Fruit fly (Drosophila melanogaster): ENCODE results near the gene Rpp14a.
A peak's percentile ranks its signal among the peaks of the same experiment; 100 is the strongest.

Gene Rpp14a

dm6 chr3R:30099341-30099871, 42.7 kb downstream of the Rpp14a start (continued):
- no peak for TF ChIP-seq CG3032 (tag; optimal IDR thresholded peaks at IDR 0.05)
- peak; percentile 30 for TF ChIP-seq CG9139 (GFP tag; optimal IDR thresholded peaks at IDR 0.05)
- TF ChIP-seq CG11762 (GFP tag; optimal IDR thresholded peaks at IDR 0.05; ENCODE audit: insufficient read depth), result no peak
- no peak for TF ChIP-seq pdm3 (GFP tag; optimal IDR thresholded peaks at IDR 0.05)
- TF ChIP-seq Hr4 (GFP tag; optimal IDR thresholded peaks at IDR 0.05), result no peak
- TF ChIP-seq Blimp-1 (GFP tag; optimal IDR thresholded peaks at IDR 0.05), result no peak
- TF ChIP-seq Sox102F (GFP tag; optimal IDR thresholded peaks at IDR 0.05), result peak; percentile 58
- TF ChIP-seq CG6854 (GFP tag; optimal IDR thresholded peaks at IDR 0.05), result peak; percentile 51
- TF ChIP-seq CG34406 (GFP tag; optimal IDR thresholded peaks at IDR 0.05), result peak; percentile 21

- TF ChIP-seq eg (GFP tag; IDR thresholded peaks at IDR 0.05), result no peak; the same call in 1 of the 3 replicates
- no peak for TF ChIP-seq CG34406 (GFP tag; optimal IDR thresholded peaks at IDR 0.05)
- no peak for TF ChIP-seq ss (GFP tag; optimal IDR thresholded peaks at IDR 0.05)
- peak; percentile 62 for TF ChIP-seq Lpt (GFP tag; optimal IDR thresholded peaks at IDR 0.05)
- TF ChIP-seq CG6808 (GFP tag; optimal IDR thresholded peaks at IDR 0.05), result no peak
- peak; percentile 38; the same call in 1 of the 3 replicates for TF ChIP-seq CG8119 (GFP tag; IDR thresholded peaks at IDR 0.05)
- no peak for TF ChIP-seq Eip93F (GFP tag; optimal IDR thresholded peaks at IDR 0.05)
- TF ChIP-seq CG3032 (tag; optimal IDR thresholded peaks at IDR 0.05), result no peak
- TF ChIP-seq Eip78C (GFP tag), result peak; percentile 58
- TF ChIP-seq vri (GFP tag; optimal IDR thresholded peaks at IDR 0.05), result peak; percentile 89
- peak; percentile 3 for TF ChIP-seq CG6276 (GFP tag; optimal IDR thresholded peaks at IDR 0.05)
- no peak for TF ChIP-seq CG4318 (GFP tag; optimal IDR thresholded peaks at IDR 0.05)
- TF ChIP-seq Blimp-1 (GFP tag; optimal IDR thresholded peaks at IDR 0.05), result peak; percentile 54
- TF ChIP-seq svp (GFP tag), result peak; percentile 39
- TF ChIP-seq fd59A (GFP tag; optimal IDR thresholded peaks at IDR 0.05), result no peak
- TF ChIP-seq dac (GFP tag; optimal IDR thresholded peaks at IDR 0.05), result no peak
- no peak for TF ChIP-seq Sox14 (GFP tag; optimal IDR thresholded peaks at IDR 0.05)
- TF ChIP-seq OdsH (GFP tag; optimal IDR thresholded peaks at IDR 0.05), result no peak
- TF ChIP-seq dsx (GFP tag; optimal IDR thresholded peaks at IDR 0.05; ENCODE audit: poor library complexity, severe bottlenecking), result no peak
- no peak for TF ChIP-seq Sox15 (GFP tag; optimal IDR thresholded peaks at IDR 0.05)
- TF ChIP-seq CG6854 (GFP tag; optimal IDR thresholded peaks at IDR 0.05), result peak; percentile 58
- TF ChIP-seq CG6163 (GFP tag; IDR thresholded peaks at IDR 0.05), result peak; percentile 86
These were observed 43.8 kb downstream of the Rpp14a start for dm6 chr3R:30100325-30100975.

dm6 chr3R:30100976-30101332, 44.3 kb downstream of the Rpp14a start:
- 0 out of 2 replicates have a peak, but pooled peaks have one; percentile 6 for TF ChIP-seq CG11294 (GFP tag; IDR thresholded peaks at IDR 0.05)
- no peak for TF ChIP-seq CG8119 (GFP tag; IDR thresholded peaks at IDR 0.05)
- TF ChIP-seq CG15336 (GFP tag; IDR thresholded peaks at IDR 0.05), result no peak
- TF ChIP-seq CG34406 (GFP tag; optimal IDR thresholded peaks at IDR 0.05), result peak; percentile 4
- no peak for TF ChIP-seq Eip93F (GFP tag; optimal IDR thresholded peaks at IDR 0.05)
- peak; percentile 46 for TF ChIP-seq CG8632 (GFP tag; optimal IDR thresholded peaks at IDR 0.05)
- peak; percentile 32 for TF ChIP-seq OdsH (GFP tag; optimal IDR thresholded peaks at IDR 0.05)
- no peak for TF ChIP-seq Blimp-1 (GFP tag; optimal IDR thresholded peaks at IDR 0.05)
- TF ChIP-seq dac (GFP tag; optimal IDR thresholded peaks at IDR 0.05), result no peak
- TF ChIP-seq lz (GFP tag; optimal IDR thresholded peaks at IDR 0.05), result peak; percentile 40
- TF ChIP-seq esn (GFP tag; optimal IDR thresholded peaks at IDR 0.05), result peak; percentile 49
- TF ChIP-seq spab (GFP tag; optimal IDR thresholded peaks at IDR 0.05), result peak; percentile 42
- peak; percentile 54 for TF ChIP-seq CG3032 (tag; optimal IDR thresholded peaks at IDR 0.05)
- TF ChIP-seq eg (GFP tag; IDR thresholded peaks at IDR 0.05), result 0 out of 3 replicates have a peak, but pooled peaks have one; percentile 52
- TF ChIP-seq Ets21C (GFP tag; optimal IDR thresholded peaks at IDR 0.05), result no peak
- TF ChIP-seq vri (GFP tag; optimal IDR thresholded peaks at IDR 0.05), result no peak
- TF ChIP-seq net (GFP tag; optimal IDR thresholded peaks at IDR 0.05), result peak; percentile 9
- peak; percentile 38 for TF ChIP-seq Sox14 (GFP tag; optimal IDR thresholded peaks at IDR 0.05)
- TF ChIP-seq CG8319 (GFP tag; optimal IDR thresholded peaks at IDR 0.05), result no peak
- peak; percentile 1 to 18 for TF ChIP-seq salr (GFP tag; optimal IDR thresholded peaks at IDR 0.05)
- TF ChIP-seq fkh (GFP tag; optimal IDR thresholded peaks at IDR 0.05), result no peak
- TF ChIP-seq CG11902 (GFP tag; optimal IDR thresholded peaks at IDR 0.05), result peak; percentile 1
- no peak for TF ChIP-seq Hr38 (GFP tag; optimal IDR thresholded peaks at IDR 0.05)
- TF ChIP-seq CG6792 (GFP tag; optimal IDR thresholded peaks at IDR 0.05), result no peak
- peak in 1 of 2 experiments; percentile 19 for TF ChIP-seq ss (GFP tag; optimal IDR thresholded peaks at IDR 0.05)
- TF ChIP-seq svp (GFP tag), result no peak
- no peak for TF ChIP-seq CG7368 (GFP tag; optimal IDR thresholded peaks at IDR 0.05)
- TF ChIP-seq Smox (GFP tag; optimal IDR thresholded peaks at IDR 0.05), result peak; percentile 44
- TF ChIP-seq CG32006 (GFP tag; optimal IDR thresholded peaks at IDR 0.05), result peak; percentile 13
- TF ChIP-seq Ets96B (tag; optimal IDR thresholded peaks at IDR 0.05), result peak; percentile 46
- peak; percentile 27 for TF ChIP-seq pdm3 (GFP tag; optimal IDR thresholded peaks at IDR 0.05)
